Worm (Caenorhabditis elegans): ENCODE results near the gene Y75B8A.32.

- TF ChIP-seq him-1 (tag; optimal IDR thresholded peaks at IDR 0.05) (no peak), dao-5 (tag; optimal IDR thresholded peaks at IDR 0.05) (no peak), W03F9.2 (tag; optimal IDR thresholded peaks at IDR 0.05) (no peak)
Observed at ce11 chrIII:12318794-12319193, 39.6 kb downstream of the Y75B8A.32 start, which contains the start of gene Y75B8A.28.

Data from whole organism, L4/young adult.